Fruit fly (Drosophila melanogaster) whole organism, prepupa: Measurements from ENCODE around the gene CG31804.

Source experiments
- CG1621 ChIP-seq: fragments of 200-800 bp; sonication (Bioruptor generic); optimal IDR thresholded peaks from 3 replicates; lab custom pipeline; 2018; ENCODE audit warnings: missing biosample characterization, mild to moderate bottlenecking, missing genetic modification characterization
- CG8319 ChIP-seq: fragments of 200-800 bp; sonication (Bioruptor generic); optimal IDR thresholded peaks from 3 replicates; lab custom pipeline; 2016; ENCODE audit warnings: missing biosample characterization, missing genetic modification characterization
- ss ChIP-seq, 2 experiments: fragments of 200-800 bp; sonication (Bioruptor generic); optimal IDR thresholded peaks; 2 replicates in 1 of 2; 3 replicates in 1 of 2; lab custom pipeline; 2017 to 2018; ENCODE audit warnings: mild to moderate bottlenecking in 2 of 2, missing biosample characterization in 2 of 2, missing genetic modification characterization in 2 of 2, moderate library complexity in 1 of 2

dm6 chr2L:17382318-17382717 is 19.0 kb downstream of the CG31804 start:
- TF ChIP-seq ss (GFP tag; optimal IDR thresholded peaks at IDR 0.05; lab: Kevin White, UChicago) (peak in 1 of 2 experiments; percentile 20), CG8319 (GFP tag; lab: Kevin White, UChicago) (no peak), CG1621 (tag; lab: Kevin White, UChicago) (no peak)
